Worm (Caenorhabditis elegans) whole organism, early embryonic: Measurements from ENCODE around the gene clec-227.

Experiments used
- B0310.2 ChIP-seq: sonication (generic microtip); optimal IDR thresholded peaks from 2 replicates; lab custom pipeline; 2016; ENCODE audit warnings: mild to moderate bottlenecking, missing genetic modification characterization, missing compliant biosample characterization
- F13C5.2 ChIP-seq: sonication (generic microtip); optimal IDR thresholded peaks from 2 replicates; lab custom pipeline; 2017; ENCODE audit warnings: mild to moderate bottlenecking, missing genetic modification characterization, inconsistent platforms, missing compliant biosample characterization
- aly-1 ChIP-seq: sonication (generic microtip); optimal IDR thresholded peaks from 2 replicates; lab custom pipeline; 2016; ENCODE audit warnings: missing genetic modification characterization, missing compliant biosample characterization
- ama-1 ChIP-seq: fragments of 150-350 bp; optimal IDR thresholded peaks from 2 replicates; lab custom pipeline; 2014
- ceh-13 ChIP-seq: fragments of 200-800 bp; sonication (Bioruptor generic); optimal IDR thresholded peaks from 2 replicates; lab custom pipeline; 2018; ENCODE audit warnings: mild to moderate bottlenecking, missing genetic modification characterization, missing compliant biosample characterization
- ceh-36 ChIP-seq: sonication (generic microtip); optimal IDR thresholded peaks from 2 replicates; lab custom pipeline; 2016; ENCODE audit warnings: missing genetic modification characterization, inconsistent platforms, missing compliant biosample characterization
- ets-7 ChIP-seq: sonication (generic microtip); optimal IDR thresholded peaks from 2 replicates; lab custom pipeline; 2016; ENCODE audit warnings: missing genotype, missing genetic modification characterization, missing compliant biosample characterization
- flt-1 ChIP-seq: fragments of 200-800 bp; sonication (Bioruptor generic); IDR thresholded peaks from 2 replicates; pipeline ENCODE4 v1.3.6; 2022; ENCODE audit warnings: missing genetic modification characterization, missing compliant biosample characterization
- hmbx-1 ChIP-seq: sonication (generic microtip); optimal IDR thresholded peaks from 2 replicates; lab custom pipeline; 2016; ENCODE audit warnings: mild to moderate bottlenecking, missing genetic modification characterization, missing compliant biosample characterization
- hmg-4 ChIP-seq: fragments of 200-800 bp; sonication (Bioruptor generic); optimal IDR thresholded peaks from 2 replicates; lab custom pipeline; 2018; ENCODE audit warnings: mild to moderate bottlenecking, missing genetic modification characterization, missing compliant biosample characterization
- hnd-1 ChIP-seq: sonication (generic microtip); optimal IDR thresholded peaks from 2 replicates; lab custom pipeline; 2016; ENCODE audit warnings: missing genetic modification characterization, missing compliant biosample characterization
- pes-1 ChIP-seq: fragments of 200-800 bp; sonication (Bioruptor generic); IDR thresholded peaks from 2 replicates; pipeline ENCODE4 v1.3.6; 2022; ENCODE audit warnings: missing genetic modification reagents, missing genetic modification characterization, missing compliant biosample characterization
- scrt-1 ChIP-seq: fragments of 200-800 bp; sonication (Bioruptor generic); IDR thresholded peaks from 2 replicates; pipeline ENCODE4 v1.3.6; 2022; ENCODE audit warnings: missing genetic modification characterization, missing compliant biosample characterization
- sea-1 ChIP-seq: fragments of 200-800 bp; sonication (Bioruptor generic); conservative IDR thresholded peaks from 2 replicates; pipeline ENCODE4 v1.3.6; 2022; ENCODE audit warnings: missing genetic modification characterization, missing compliant biosample characterization
- tbx-11 ChIP-seq: fragments of 200-800 bp; sonication (Bioruptor generic); IDR thresholded peaks from 2 replicates; pipeline ENCODE4 v1.3.6; 2022; ENCODE audit warnings: missing genetic modification characterization, missing compliant biosample characterization
- tbx-37 ChIP-seq: fragments of 200-800 bp; sonication (Bioruptor generic); conservative IDR thresholded peaks from 2 replicates; pipeline ENCODE4 v1.3.6; 2022; ENCODE audit warnings: missing genetic modification reagents, missing genetic modification characterization, missing compliant biosample characterization
- tra-4 ChIP-seq: sonication (generic microtip); optimal IDR thresholded peaks from 2 replicates; lab custom pipeline; 2017; ENCODE audit warnings: missing genetic modification characterization, missing compliant biosample characterization

Gene clec-227

ce11 chrV:14495493-14495892 lies 23.2 kb downstream of the clec-227 start:
- TF ChIP-seq aly-1 = no peak
- no peak for TF ChIP-seq ets-7 (tag; lab: Kevin White, UChicago)
- TF ChIP-seq ceh-13 (GFP tag; lab: Kevin White, UChicago) = no peak
- TF ChIP-seq pes-1 (GFP tag; lab: Robert Waterston, UW) = no peak
- TF ChIP-seq hmg-4 = no peak
- TF ChIP-seq scrt-1 = no peak
- no peak for TF ChIP-seq ceh-36
- TF ChIP-seq hnd-1 (tag; lab: Kevin White, UChicago) = no peak
- no peak for TF ChIP-seq sea-1 (GFP tag; lab: Robert Waterston, UW)
- TF ChIP-seq tbx-11 (GFP tag; lab: Robert Waterston, UW) = no peak
- no peak for TF ChIP-seq hmbx-1

ce11 chrV:14496446-14496845 lies 24.1 kb downstream of the clec-227 start:
- TF ChIP-seq sea-1 (GFP tag; lab: Robert Waterston, UW) (no peak), tbx-11 (GFP tag; lab: Robert Waterston, UW) (no peak), F13C5.2 (tag; lab: Kevin White, UChicago) (no peak), ceh-36 (no peak), ceh-13 (GFP tag; lab: Kevin White, UChicago) (no peak), hmg-4 (no peak), flt-1 (GFP tag; lab: Robert Waterston, UW) (no peak), hmbx-1 (no peak), aly-1 (no peak), tra-4 (no peak), pes-1 (GFP tag; lab: Robert Waterston, UW) (no peak), hnd-1 (tag; lab: Kevin White, UChicago) (no peak), B0310.2 (no peak), tbx-37 (GFP tag; lab: Robert Waterston, UW) (no peak), scrt-1 (no peak), ama-1 (no peak), ets-7 (tag; lab: Kevin White, UChicago) (no peak)

ce11 chrV:14498204-14498603 lies 25.9 kb downstream of the clec-227 start:
- TF ChIP-seq ceh-13 (GFP tag; lab: Kevin White, UChicago) = no peak
- TF ChIP-seq tra-4 = no peak
- TF ChIP-seq hnd-1 (tag; lab: Kevin White, UChicago) = no peak
- TF ChIP-seq F13C5.2 (tag; lab: Kevin White, UChicago) = peak; percentile 13
- no peak for TF ChIP-seq sea-1 (GFP tag; lab: Robert Waterston, UW)
- no peak for TF ChIP-seq ama-1
- no peak for TF ChIP-seq tbx-11 (GFP tag; lab: Robert Waterston, UW)
- no peak for TF ChIP-seq aly-1
- TF ChIP-seq B0310.2 = no peak
- TF ChIP-seq tbx-37 (GFP tag; lab: Robert Waterston, UW) = no peak
- peak; percentile 80 for TF ChIP-seq hmg-4
- no peak for TF ChIP-seq scrt-1
- TF ChIP-seq ceh-36 = no peak
- TF ChIP-seq flt-1 (GFP tag; lab: Robert Waterston, UW) = peak; percentile 40; the same call in 1 of the 2 replicates
- TF ChIP-seq ets-7 (tag; lab: Kevin White, UChicago) = no peak
- TF ChIP-seq pes-1 (GFP tag; lab: Robert Waterston, UW) = no peak
- TF ChIP-seq hmbx-1 = no peak

ce11 chrV:14499074-14499864 lies 26.9 kb downstream of the clec-227 start:
- TF ChIP-seq tra-4 (no peak), aly-1 (no peak), flt-1 (GFP tag; lab: Robert Waterston, UW) (no peak), tbx-37 (GFP tag; lab: Robert Waterston, UW) (no peak), hmbx-1 (no peak), pes-1 (GFP tag; lab: Robert Waterston, UW) (no peak), ceh-13 (GFP tag; lab: Kevin White, UChicago) (no peak), F13C5.2 (tag; lab: Kevin White, UChicago) (no peak), ets-7 (tag; lab: Kevin White, UChicago) (no peak), scrt-1 (no peak), sea-1 (GFP tag; lab: Robert Waterston, UW) (no peak), ama-1 (no peak), B0310.2 (no peak), hnd-1 (tag; lab: Kevin White, UChicago) (no peak)

ce11 chrV:14500554-14500953 lies 28.2 kb downstream of the clec-227 start:
- TF ChIP-seq ceh-13 (GFP tag; lab: Kevin White, UChicago) = no peak
- no peak for TF ChIP-seq tra-4
- TF ChIP-seq hmg-4 = no peak
- TF ChIP-seq aly-1 = no peak
- TF ChIP-seq tbx-11 (GFP tag; lab: Robert Waterston, UW) = no peak
- no peak for TF ChIP-seq ets-7 (tag; lab: Kevin White, UChicago)
- no peak for TF ChIP-seq F13C5.2 (tag; lab: Kevin White, UChicago)
- TF ChIP-seq tbx-37 (GFP tag; lab: Robert Waterston, UW) = no peak
- TF ChIP-seq ama-1 = no peak
- TF ChIP-seq ceh-36 = no peak
- TF ChIP-seq hnd-1 (tag; lab: Kevin White, UChicago) = no peak
- TF ChIP-seq flt-1 (GFP tag; lab: Robert Waterston, UW) = no peak
- no peak for TF ChIP-seq B0310.2
- no peak for TF ChIP-seq sea-1 (GFP tag; lab: Robert Waterston, UW)

ce11 chrV:14501136-14501535 lies 28.8 kb downstream of the clec-227 start, which contains the start of gene R02D5.24:
TSS of gene R02D5.24 (plus strand) at chrV:14501340.
- TF ChIP-seq ceh-13 (GFP tag; lab: Kevin White, UChicago) (no peak), ets-7 (tag; lab: Kevin White, UChicago) (no peak), tbx-11 (GFP tag; lab: Robert Waterston, UW) (no peak), tbx-37 (GFP tag; lab: Robert Waterston, UW) (no peak), ceh-36 (no peak), aly-1 (no peak), hmbx-1 (no peak), hmg-4 (peak; percentile 70), F13C5.2 (tag; lab: Kevin White, UChicago) (no peak), sea-1 (GFP tag; lab: Robert Waterston, UW) (no peak), ama-1 (no peak), hnd-1 (tag; lab: Kevin White, UChicago) (no peak), pes-1 (GFP tag; lab: Robert Waterston, UW) (no peak), tra-4 (no peak), flt-1 (GFP tag; lab: Robert Waterston, UW) (peak; percentile 28; the same call in 1 of the 2 replicates), B0310.2 (peak; percentile 1), scrt-1 (no peak)
